Fruit fly (Drosophila melanogaster) whole organism, embryonic: ENCODE data around the gene CG43291.
A peak's percentile ranks its signal among the peaks of the same experiment; 100 is the strongest.

Experiments used
- ATbp ChIP-seq: fragments of 200-800 bp; sonication (Bioruptor generic); optimal IDR thresholded peaks from 2 replicates; lab custom pipeline; 2017; ENCODE audit warnings: missing biosample characterization, mild to moderate bottlenecking, missing genetic modification characterization, missing genetic modification reagents
- Ada2b ChIP-seq: fragments of 200-800 bp; sonication (Bioruptor generic); IDR thresholded peaks from 2 replicates; pipeline ENCODE4 v1.3.6; 2022; ENCODE audit warnings: missing biosample characterization, missing genetic modification characterization
- Adf1 ChIP-seq: fragments of 200-800 bp; sonication (Bioruptor generic); IDR thresholded peaks from 2 replicates; pipeline ENCODE4 v1.3.6; 2022; ENCODE audit warnings: missing biosample characterization, missing genetic modification characterization
- BtbVII ChIP-seq: fragments of 200-800 bp; sonication (Bioruptor generic); optimal IDR thresholded peaks from 3 replicates; lab custom pipeline; 2017; ENCODE audit warnings: missing biosample characterization, mild to moderate bottlenecking, missing genetic modification characterization
- CG12071 ChIP-seq: fragments of 200-800 bp; sonication (Bioruptor generic); optimal IDR thresholded peaks from 3 replicates; lab custom pipeline; 2018; ENCODE audit warnings: missing biosample characterization, mild to moderate bottlenecking, missing genetic modification characterization
- CG14965 ChIP-seq: fragments of 200-800 bp; sonication (Bioruptor generic); optimal IDR thresholded peaks from 2 replicates; lab custom pipeline; 2016; ENCODE audit warnings: missing biosample characterization, missing genetic modification characterization, borderline replicate concordance
- CG15601 ChIP-seq: fragments of 200-800 bp; sonication (Bioruptor generic); optimal IDR thresholded peaks from 3 replicates; lab custom pipeline; 2019; ENCODE audit warnings: missing biosample characterization, mild to moderate bottlenecking, missing genetic modification characterization, moderate library complexity
- CG1647 ChIP-seq: fragments of 200-800 bp; sonication (Bioruptor generic); optimal IDR thresholded peaks from 3 replicates; lab custom pipeline; 2016; ENCODE audit warnings: missing biosample characterization, missing genetic modification characterization
- CG16815 ChIP-seq: fragments of 200-800 bp; sonication (Bioruptor generic); optimal IDR thresholded peaks from 3 replicates; lab custom pipeline; 2017; ENCODE audit warnings: missing biosample characterization, mild to moderate bottlenecking, missing genetic modification characterization
- CG17186 ChIP-seq: fragments of 200-800 bp; sonication (Bioruptor generic); optimal IDR thresholded peaks from 3 replicates; lab custom pipeline; 2017; ENCODE audit warnings: missing biosample characterization, missing genetic modification reagents, missing genetic modification characterization
- CG17385 ChIP-seq: fragments of 200-800 bp; sonication (Bioruptor generic); optimal IDR thresholded peaks from 3 replicates; lab custom pipeline; 2018; ENCODE audit warnings: missing biosample characterization, mild to moderate bottlenecking, missing genetic modification characterization
- CG17912 ChIP-seq: fragments of 200-800 bp; sonication (Bioruptor generic); optimal IDR thresholded peaks from 2 replicates; lab custom pipeline; 2018; ENCODE audit warnings: missing biosample characterization, mild to moderate bottlenecking, missing genetic modification characterization
- CG2199 ChIP-seq: fragments of 200-800 bp; sonication (Bioruptor generic); IDR thresholded peaks from 3 replicates; pipeline ENCODE4 v1.3.6; 2022; ENCODE audit warnings: missing biosample characterization, missing genetic modification characterization
- CG30403 ChIP-seq: fragments of 200-800 bp; sonication (Bioruptor generic); optimal IDR thresholded peaks from 3 replicates; lab custom pipeline; 2016; ENCODE audit warnings: missing biosample characterization, missing genetic modification characterization
- CG31441 ChIP-seq: fragments of 200-800 bp; sonication (Bioruptor generic); IDR thresholded peaks from 2 replicates; pipeline ENCODE4 v1.3.6; 2022; ENCODE audit warnings: missing biosample characterization, missing genetic modification characterization
- CG34422 ChIP-seq: fragments of 200-800 bp; sonication (Bioruptor generic); IDR thresholded peaks from 3 replicates; pipeline ENCODE4 v1.3.6; 2022; ENCODE audit warnings: missing biosample characterization, missing genetic modification characterization
- CG43689 ChIP-seq: fragments of 200-800 bp; sonication (Bioruptor generic); IDR thresholded peaks from 2 replicates; pipeline ENCODE4 v1.3.6; 2022; ENCODE audit warnings: missing biosample characterization, missing genetic modification characterization
- CG4617 ChIP-seq: fragments of 200-800 bp; sonication (Bioruptor generic); optimal IDR thresholded peaks from 3 replicates; lab custom pipeline; 2016; ENCODE audit warnings: missing biosample characterization, missing genetic modification characterization, borderline replicate concordance
- CG4730 ChIP-seq: fragments of 200-800 bp; sonication (Bioruptor generic); IDR thresholded peaks from 2 replicates; pipeline ENCODE4 v1.3.6; 2022; ENCODE audit warnings: missing biosample characterization, missing genetic modification characterization
- CG6272 ChIP-seq: fragments of 200-800 bp; sonication (Bioruptor generic); IDR thresholded peaks from 2 replicates; pipeline ENCODE4 v1.3.6; 2022; ENCODE audit warnings: missing biosample characterization, missing genetic modification characterization
- CG9932 ChIP-seq: fragments of 200-800 bp; sonication (Bioruptor generic); IDR thresholded peaks from 2 replicates; pipeline ENCODE4 v1.3.6; 2022; ENCODE audit warnings: missing biosample characterization, missing genetic modification characterization
- CHES-1-like ChIP-seq: fragments of 200-800 bp; sonication (Bioruptor generic); optimal IDR thresholded peaks from 2 replicates; lab custom pipeline; 2016; ENCODE audit warnings: missing biosample characterization, missing genetic modification characterization
- Dll ChIP-seq: fragments of 200-800 bp; sonication (Bioruptor generic); IDR thresholded peaks from 4 replicates; pipeline ENCODE4 v1.3.6; 2022; ENCODE audit warnings: missing biosample characterization, missing genetic modification characterization; ENCODE audit not compliant: partially characterized antibody
- E2f1 ChIP-seq: fragments of 200-800 bp; sonication (Bioruptor generic); IDR thresholded peaks from 2 replicates; pipeline ENCODE4 v1.3.6; 2022; ENCODE audit warnings: missing biosample characterization, missing genetic modification characterization
- Fer3 ChIP-seq: fragments of 200-800 bp; sonication (Bioruptor generic); optimal IDR thresholded peaks from 2 replicates; lab custom pipeline; 2018; ENCODE audit warnings: missing biosample characterization, mild to moderate bottlenecking, missing genetic modification characterization, moderate library complexity
- Hey ChIP-seq: fragments of 200-800 bp; sonication (Bioruptor generic); optimal IDR thresholded peaks from 3 replicates; lab custom pipeline; 2018; ENCODE audit warnings: missing biosample characterization, mild to moderate bottlenecking, missing genetic modification characterization
- Hmr ChIP-seq: fragments of 200-800 bp; sonication (Bioruptor generic); optimal IDR thresholded peaks from 3 replicates; lab custom pipeline; 2017; ENCODE audit warnings: mild to moderate bottlenecking, missing biosample characterization, missing genetic modification reagents, missing genetic modification characterization
- Med ChIP-seq: fragments of 200-800 bp; sonication (Bioruptor generic); peaks from one replicate; lab custom pipeline; 2016; ENCODE audit warnings: missing biosample characterization, missing genetic modification characterization, mild to moderate bottlenecking, inconsistent platforms, moderate library complexity
- Myb ChIP-seq: fragments of 200-800 bp; sonication (Bioruptor generic); optimal IDR thresholded peaks from 2 replicates; lab custom pipeline; 2016; ENCODE audit warnings: missing biosample characterization, missing genetic modification characterization
- Neu2 ChIP-seq: fragments of 200-800 bp; sonication (Bioruptor generic); optimal IDR thresholded peaks from 3 replicates; lab custom pipeline; 2016; ENCODE audit warnings: missing biosample characterization, missing genetic modification characterization, borderline replicate concordance
- Oaz ChIP-seq: fragments of 200-800 bp; sonication (Bioruptor generic); IDR thresholded peaks from 2 replicates; pipeline ENCODE4 v1.3.6; 2022; ENCODE audit warnings: missing biosample characterization, missing genetic modification characterization
- Pdp1 ChIP-seq, 2 experiments: fragments of 200-800 bp; sonication (Bioruptor generic); optimal IDR thresholded peaks; 3 replicates each; lab custom pipeline; 2016; ENCODE audit warnings: missing biosample characterization in 2 of 2, missing genetic modification characterization in 2 of 2, mild to moderate bottlenecking in 1 of 2, moderate library complexity in 1 of 2
- Sox100B ChIP-seq: fragments of 200-800 bp; sonication (Bioruptor generic); optimal IDR thresholded peaks from 3 replicates; lab custom pipeline; 2018; ENCODE audit warnings: missing biosample characterization, mild to moderate bottlenecking, missing genetic modification characterization
- Ssrp ChIP-seq: fragments of 200-800 bp; sonication (Bioruptor generic); optimal IDR thresholded peaks from 2 replicates; lab custom pipeline; 2018; ENCODE audit warnings: missing biosample characterization, mild to moderate bottlenecking, missing genetic modification characterization, moderate library complexity
- ato ChIP-seq: fragments of 200-800 bp; sonication (Bioruptor generic); IDR thresholded peaks from 2 replicates; pipeline ENCODE4 v1.3.6; 2022; ENCODE audit warnings: missing biosample characterization, missing genetic modification characterization; ENCODE audit not compliant: partially characterized antibody
- bcd ChIP-seq: fragments of 200-800 bp; sonication (Bioruptor generic); optimal IDR thresholded peaks from 2 replicates; lab custom pipeline; 2017; ENCODE audit warnings: missing biosample characterization, mild to moderate bottlenecking, missing genetic modification characterization
- dati ChIP-seq: fragments of 200-800 bp; sonication (Bioruptor generic); IDR thresholded peaks from 2 replicates; pipeline ENCODE4 v1.3.6; 2022; ENCODE audit warnings: missing biosample characterization, missing genetic modification characterization
- emc ChIP-seq: fragments of 200-800 bp; sonication (Bioruptor generic); optimal IDR thresholded peaks from 2 replicates; lab custom pipeline; 2016; ENCODE audit warnings: missing biosample characterization, missing genetic modification characterization
- eyg ChIP-seq: fragments of 200-800 bp; sonication (Bioruptor generic); optimal IDR thresholded peaks from 3 replicates; lab custom pipeline; 2016; ENCODE audit warnings: missing biosample characterization, missing genetic modification characterization
- ind ChIP-seq: fragments of 200-800 bp; sonication (Bioruptor generic); optimal IDR thresholded peaks from 3 replicates; lab custom pipeline; 2016; ENCODE audit warnings: missing biosample characterization, missing genetic modification characterization
- mirr ChIP-seq: fragments of 200-800 bp; sonication (Bioruptor generic); optimal IDR thresholded peaks from 3 replicates; lab custom pipeline; 2018; ENCODE audit warnings: missing biosample characterization, mild to moderate bottlenecking, missing genetic modification characterization
- nerfin-1 ChIP-seq: fragments of 200-800 bp; sonication (Bioruptor generic); optimal IDR thresholded peaks from 3 replicates; lab custom pipeline; 2019; ENCODE audit warnings: missing biosample characterization, mild to moderate bottlenecking, missing genetic modification characterization, moderate library complexity
- nerfin-2 ChIP-seq: fragments of 200-800 bp; sonication (Bioruptor generic); IDR thresholded peaks from 2 replicates; pipeline ENCODE4 v1.3.6; 2022; ENCODE audit warnings: missing biosample characterization, missing genetic modification characterization; ENCODE audit not compliant: partially characterized antibody
- oc ChIP-seq: fragments of 200-800 bp; sonication (Bioruptor generic); optimal IDR thresholded peaks from 2 replicates; lab custom pipeline; 2018; ENCODE audit warnings: missing biosample characterization, mild to moderate bottlenecking, missing genetic modification characterization, moderate library complexity
- onecut ChIP-seq: fragments of 200-800 bp; sonication (Bioruptor generic); IDR thresholded peaks from 2 replicates; pipeline ENCODE4 v1.3.6; 2022; ENCODE audit warnings: missing biosample characterization, missing genetic modification characterization
- phol ChIP-seq: fragments of 200-800 bp; sonication (Bioruptor generic); optimal IDR thresholded peaks from 3 replicates; lab custom pipeline; 2018; ENCODE audit warnings: missing biosample characterization, mild to moderate bottlenecking, missing genetic modification characterization, moderate library complexity
- run ChIP-seq: fragments of 200-800 bp; sonication (Bioruptor generic); optimal IDR thresholded peaks from 3 replicates; lab custom pipeline; 2018; ENCODE audit warnings: missing biosample characterization, mild to moderate bottlenecking, missing genetic modification characterization
- sd ChIP-seq: fragments of 200-800 bp; sonication (Bioruptor generic); optimal IDR thresholded peaks from 3 replicates; lab custom pipeline; 2018; ENCODE audit warnings: missing biosample characterization, mild to moderate bottlenecking, missing genetic modification characterization, moderate library complexity
- slp2 ChIP-seq: fragments of 200-800 bp; sonication (Bioruptor generic); optimal IDR thresholded peaks from 2 replicates; lab custom pipeline; 2016; ENCODE audit warnings: missing biosample characterization, missing genetic modification characterization
- sna ChIP-seq: fragments of 200-800 bp; sonication (Bioruptor generic); IDR thresholded peaks from 2 replicates; pipeline ENCODE4 v1.3.6; 2022; ENCODE audit warnings: missing biosample characterization, missing genetic modification characterization; ENCODE audit not compliant: partially characterized antibody
- zen ChIP-seq: fragments of 200-800 bp; sonication (Bioruptor generic); optimal IDR thresholded peaks from 3 replicates; lab custom pipeline; 2018; ENCODE audit warnings: missing biosample characterization, mild to moderate bottlenecking, missing genetic modification characterization, moderate library complexity

Gene CG43291

DNA sequence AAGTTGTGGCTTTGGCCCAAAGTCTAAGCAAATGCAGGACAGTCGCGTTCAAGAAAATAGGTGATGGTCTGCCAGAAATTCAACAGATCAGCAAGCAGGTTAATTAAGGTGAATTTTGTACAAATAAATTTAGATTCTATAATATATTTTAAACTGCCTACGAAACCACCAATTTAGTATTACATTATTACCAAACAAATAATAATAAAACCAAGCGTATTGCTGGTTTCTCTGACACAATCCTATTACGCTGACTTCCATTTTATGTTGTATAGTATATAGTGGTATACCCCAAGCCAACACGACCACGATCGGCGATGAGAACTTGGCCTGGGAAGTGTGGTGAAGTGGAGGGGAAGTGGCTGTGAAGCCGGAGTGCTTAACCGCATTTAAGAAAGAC is 47.0 kb upstream of the CG43291 start (continued):
- TF ChIP-seq CG6272 (GFP tag; lab: Robert Waterston, UW) = no peak
- TF ChIP-seq ATbp (GFP tag; lab: Kevin White, UChicago) = no peak
- TF ChIP-seq CHES-1-like = no peak
- peak; percentile 2 for TF ChIP-seq Hmr
- TF ChIP-seq CG31441 (GFP tag; lab: Robert Waterston, UW) = no peak; the same call in 1 of the 2 replicates
- no peak for TF ChIP-seq zen
- no peak for TF ChIP-seq Oaz (GFP tag; lab: Robert Waterston, UW)
- TF ChIP-seq nerfin-2 (GFP tag; lab: Robert Waterston, UW) = no peak
- TF ChIP-seq CG17385 (GFP tag; lab: Kevin White, UChicago) = peak; percentile 3
- TF ChIP-seq dati (GFP tag; lab: Robert Waterston, UW) = no peak
- TF ChIP-seq CG4617 (GFP tag; lab: Kevin White, UChicago) = no peak
- TF ChIP-seq CG14965 (GFP tag; lab: Kevin White, UChicago) = no peak
- TF ChIP-seq Pdp1 (GFP tag; optimal IDR thresholded peaks at IDR 0.05; lab: Kevin White, UChicago) = no peak
- no peak for TF ChIP-seq CG1647 (GFP tag; lab: Kevin White, UChicago)
- no peak for TF ChIP-seq CG4730 (GFP tag; lab: Robert Waterston, UW)
- TF ChIP-seq Ssrp (tag; lab: Kevin White, UChicago) = peak; percentile 22
- no peak for TF ChIP-seq CG17186
- peak; percentile 7 for TF ChIP-seq CG30403 (GFP tag; lab: Kevin White, UChicago)
- TF ChIP-seq Fer3 (tag; lab: Kevin White, UChicago) = peak; percentile 7
- no peak for TF ChIP-seq emc
- no peak for TF ChIP-seq CG12071 (GFP tag; lab: Kevin White, UChicago)
- no peak for TF ChIP-seq CG34422 (GFP tag; lab: Robert Waterston, UW)
- TF ChIP-seq CG9932 = no peak
- no peak for TF ChIP-seq nerfin-1 (tag; lab: Kevin White, UChicago)
- no peak for TF ChIP-seq oc (tag; lab: Kevin White, UChicago)
- no peak for TF ChIP-seq Sox100B (GFP tag; lab: Kevin White, UChicago)
- no peak for TF ChIP-seq onecut (GFP tag; lab: Robert Waterston, UW)
- TF ChIP-seq ato = no peak
- no peak for TF ChIP-seq Neu2 (GFP tag; lab: Kevin White, UChicago)
- TF ChIP-seq Adf1 = no peak
- TF ChIP-seq Dll = no peak
- no peak for TF ChIP-seq slp2 (GFP tag; lab: Kevin White, UChicago)
- no peak for TF ChIP-seq run
- no peak for TF ChIP-seq Myb (GFP tag; lab: Kevin White, UChicago)
- TF ChIP-seq E2f1 = no peak
- no peak for TF ChIP-seq CG16815
- no peak for TF ChIP-seq sd (tag; lab: Kevin White, UChicago)
- no peak for TF ChIP-seq CG43689 (GFP tag; lab: Robert Waterston, UW)
- TF ChIP-seq mirr (GFP tag; lab: Kevin White, UChicago) = no peak
- no peak for TF ChIP-seq phol (tag; lab: Kevin White, UChicago)
- TF ChIP-seq Ada2b (GFP tag; lab: Robert Waterston, UW) = peak; percentile 30; the same call in 1 of the 2 replicates
- TF ChIP-seq Med (GFP tag; lab: Kevin White, UChicago) = no peak
- no peak for TF ChIP-seq Hey (tag; lab: Kevin White, UChicago)
- no peak for TF ChIP-seq eyg (GFP tag; lab: Kevin White, UChicago)
- TF ChIP-seq CG17912 (GFP tag; lab: Kevin White, UChicago) = no peak
- TF ChIP-seq CG15601 (tag; lab: Kevin White, UChicago) = no peak
- TF ChIP-seq sna (GFP tag; lab: Robert Waterston, UW) = no peak
- TF ChIP-seq BtbVII (GFP tag; lab: Kevin White, UChicago) = no peak
- TF ChIP-seq CG2199 (GFP tag; lab: Robert Waterston, UW) = no peak
- no peak for TF ChIP-seq bcd (GFP tag; lab: Kevin White, UChicago)
- no peak for TF ChIP-seq ind (GFP tag; lab: Kevin White, UChicago)
